Worm (Caenorhabditis elegans) whole organism, L4/young adult: ENCODE measurements around the gene snpc-3.4.

Experiments used
- W03F9.2 ChIP-seq: fragments of 150-350 bp; optimal IDR thresholded peaks from 2 replicates; lab custom pipeline; 2014; ENCODE audit warnings: missing biosample characterization, missing genetic modification characterization
- dao-5 ChIP-seq: sonication (generic microtip); optimal IDR thresholded peaks from 2 replicates; lab custom pipeline; 2016; ENCODE audit warnings: missing genotype, missing genetic modification characterization, moderate library complexity, missing compliant biosample characterization
- him-1 ChIP-seq: sonication (generic microtip); optimal IDR thresholded peaks from 2 replicates; lab custom pipeline; 2016; ENCODE audit warnings: missing genotype, missing genetic modification reagents, missing genetic modification characterization, missing compliant biosample characterization

ce11 chrIII:4004064-4004580 is 15.7 kb upstream of the snpc-3.4 start, which contains the start of gene tif-1A:
- TF ChIP-seq him-1 (tag; lab: Kevin White, UChicago) (peak; percentile 32), W03F9.2 (peak; percentile 81), dao-5 (tag; lab: Kevin White, UChicago) (no peak)
